Worm (Caenorhabditis elegans): ENCODE measurements around the gene adh-1.

ce11 chrV:11862817-11863216 lies 25.2 kb upstream of the adh-1 start, which contains the start of gene R13H4.6:
- no peak for TF ChIP-seq C34F6.9 (tag; optimal IDR thresholded peaks at IDR 0.05)
- no peak for TF ChIP-seq unc-62 (GFP tag; optimal IDR thresholded peaks at IDR 0.05)
- TF ChIP-seq ztf-1 (GFP tag; conservative IDR thresholded peaks at IDR 0.05): no peak
- TF ChIP-seq nhr-11 (tag; optimal IDR thresholded peaks at IDR 0.05): no peak

Measured in whole organism, L2 larva.